Fruit fly (Drosophila melanogaster): ENCODE results near the gene CG33928.

CG33928 gene

dm6 chr2L:17431359-17431675 lies 5.1 kb downstream of the CG33928 start (continued):
- no peak for TF ChIP-seq Camta (GFP tag; optimal IDR thresholded peaks at IDR 0.05)
- no peak for TF ChIP-seq tgo (GFP tag; IDR thresholded peaks at IDR 0.05)
- no peak for TF ChIP-seq wek (GFP tag; optimal IDR thresholded peaks at IDR 0.05)
- no peak for TF ChIP-seq HLH4C (GFP tag; IDR thresholded peaks at IDR 0.05; ENCODE audit: partially characterized antibody)
- no peak for TF ChIP-seq CG11560 (tag; IDR thresholded peaks at IDR 0.05)
- no peak for TF ChIP-seq unc-4 (GFP tag; IDR thresholded peaks at IDR 0.05; ENCODE audit: partially characterized antibody)
- no peak for TF ChIP-seq CG12659 (GFP tag; optimal IDR thresholded peaks at IDR 0.05)
- no peak for TF ChIP-seq slp2 (GFP tag; optimal IDR thresholded peaks at IDR 0.05)
- TF ChIP-seq CG7357 (GFP tag; IDR thresholded peaks at IDR 0.05) = no peak
- TF ChIP-seq nau (GFP tag; optimal IDR thresholded peaks at IDR 0.05) = no peak
- TF ChIP-seq chm (GFP tag; IDR thresholded peaks at IDR 0.05) = no peak
- no peak for TF ChIP-seq Hand (GFP tag; optimal IDR thresholded peaks at IDR 0.05)
- TF ChIP-seq exex (tag; optimal IDR thresholded peaks at IDR 0.05) = no peak
- TF ChIP-seq vnd (GFP tag; IDR thresholded peaks at IDR 0.05; ENCODE audit: partially characterized antibody) = no peak
- TF ChIP-seq gsb (GFP tag; IDR thresholded peaks at IDR 0.05) = no peak
- no peak for TF ChIP-seq Eip74EF (GFP tag; optimal IDR thresholded peaks at IDR 0.05)
- TF ChIP-seq vvl (GFP tag; IDR thresholded peaks at IDR 0.05) = 0 out of 2 replicates have a peak, but pooled peaks have one; percentile 12
- TF ChIP-seq trh (GFP tag; optimal IDR thresholded peaks at IDR 0.05) = no peak
- TF ChIP-seq Drgx (GFP tag; IDR thresholded peaks at IDR 0.05) = peak; percentile 69; the same call in 1 of the 2 replicates
- TF ChIP-seq Ssrp (tag; optimal IDR thresholded peaks at IDR 0.05) = no peak
- TF ChIP-seq CrebB (tag; optimal IDR thresholded peaks at IDR 0.05) = no peak
- no peak for TF ChIP-seq CG14710 (tag; optimal IDR thresholded peaks at IDR 0.05)
- TF ChIP-seq CG2116 (GFP tag; optimal IDR thresholded peaks at IDR 0.05) = no peak
- no peak for TF ChIP-seq CG15011 (GFP tag; optimal IDR thresholded peaks at IDR 0.05)
- no peak for TF ChIP-seq CG11696 (GFP tag; IDR thresholded peaks at IDR 0.05)
- TF ChIP-seq CG32532 (GFP tag; IDR thresholded peaks at IDR 0.05) = no peak
- no peak for TF ChIP-seq lmd (GFP tag; IDR thresholded peaks at IDR 0.05)
- TF ChIP-seq fd96Cb (tag; optimal IDR thresholded peaks at IDR 0.05) = peak; percentile 1
- no peak for TF ChIP-seq CG10431 (GFP tag; optimal IDR thresholded peaks at IDR 0.05)
- no peak for TF ChIP-seq CG4707 (GFP tag; optimal IDR thresholded peaks at IDR 0.05)
- no peak for TF ChIP-seq cg (GFP tag; optimal IDR thresholded peaks at IDR 0.05)
- TF ChIP-seq NFAT (GFP tag; IDR thresholded peaks at IDR 0.05) = no peak
- no peak for TF ChIP-seq slbo (GFP tag; IDR thresholded peaks at IDR 0.05)
- TF ChIP-seq cwo (GFP tag; optimal IDR thresholded peaks at IDR 0.05) = no peak
- TF ChIP-seq ftz-f1 (GFP tag; optimal IDR thresholded peaks at IDR 0.05) = no peak
- no peak for TF ChIP-seq bowl (GFP tag; IDR thresholded peaks at IDR 0.05)
- TF ChIP-seq bcd (GFP tag; optimal IDR thresholded peaks at IDR 0.05) = no peak
- TF ChIP-seq CG8281 (tag; optimal IDR thresholded peaks at IDR 0.05) = no peak
- TF ChIP-seq CG11085 (GFP tag; IDR thresholded peaks at IDR 0.05) = no peak
- TF ChIP-seq abd-A (tag; optimal IDR thresholded peaks at IDR 0.05) = no peak
- no peak for TF ChIP-seq ab (GFP tag; optimal IDR thresholded peaks at IDR 0.05)
- no peak for TF ChIP-seq disco-r (GFP tag; optimal IDR thresholded peaks at IDR 0.05)
- TF ChIP-seq lola (GFP tag; optimal IDR thresholded peaks at IDR 0.05) = no peak
- TF ChIP-seq stc (GFP tag; IDR thresholded peaks at IDR 0.05) = 0 out of 2 replicates have a peak, but pooled peaks have one; percentile 4
- TF ChIP-seq CHES-1-like (GFP tag; optimal IDR thresholded peaks at IDR 0.05) = no peak
- no peak for TF ChIP-seq CG11456 (GFP tag; IDR thresholded peaks at IDR 0.05)
- TF ChIP-seq Asciz (GFP tag; optimal IDR thresholded peaks at IDR 0.05) = peak; percentile 43
- no peak; the same call in 1 of the 2 replicates for TF ChIP-seq sisA (GFP tag; IDR thresholded peaks at IDR 0.05)
- TF ChIP-seq CG6654 (GFP tag; optimal IDR thresholded peaks at IDR 0.05) = no peak
- TF ChIP-seq CG13894 (tag; optimal IDR thresholded peaks at IDR 0.05) = no peak
- TF ChIP-seq Myb (GFP tag; optimal IDR thresholded peaks at IDR 0.05) = no peak
